Worm (Caenorhabditis elegans): ENCODE results near the gene F12F6.7.

DNA sequence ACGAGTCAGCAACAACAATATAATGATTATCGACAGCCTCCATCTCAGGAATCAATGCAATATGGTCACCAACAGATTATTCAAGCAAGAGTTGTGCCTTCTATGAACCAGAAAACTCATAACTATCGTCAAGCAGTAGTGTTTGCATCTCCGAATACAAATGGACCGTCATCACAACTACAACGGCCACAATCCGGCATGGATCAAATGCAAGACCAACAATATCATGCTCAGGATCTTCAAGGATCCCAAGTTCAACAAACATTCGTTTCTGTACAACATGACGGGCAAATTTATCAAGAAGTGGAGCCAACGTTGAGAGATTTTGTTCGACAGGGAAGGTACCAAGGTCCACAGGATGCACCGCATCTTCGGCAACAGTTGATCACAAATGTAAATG, 35.4 kb upstream of the F12F6.7 start:
- TF ChIP-seq sox-4 (tag; optimal IDR thresholded peaks at IDR 0.05) (no peak), ceh-9 (tag; optimal IDR thresholded peaks at IDR 0.05) (no peak), ttx-3 (tag; optimal IDR thresholded peaks at IDR 0.05) (no peak), gmeb-2 (tag; optimal IDR thresholded peaks at IDR 0.05) (no peak), C38D4.7 (GFP tag; optimal IDR thresholded peaks at IDR 0.05) (no peak), rnt-1 (tag; optimal IDR thresholded peaks at IDR 0.05) (no peak), pros-1 (tag; optimal IDR thresholded peaks at IDR 0.05) (no peak), dmd-4 (tag; optimal IDR thresholded peaks at IDR 0.05; ENCODE audit: borderline replicate concordance) (no peak), ahr-1 (tag; optimal IDR thresholded peaks at IDR 0.05) (no peak), lin-11 (tag; optimal IDR thresholded peaks at IDR 0.05) (no peak), tbx-7 (tag; optimal IDR thresholded peaks at IDR 0.05) (no peak), unc-42 (tag; optimal IDR thresholded peaks at IDR 0.05) (no peak), nhr-11 (tag; optimal IDR thresholded peaks at IDR 0.05) (no peak)
